Fruit fly (Drosophila melanogaster) whole organism, embryonic: ENCODE measurements around the gene IA-2.
A peak's percentile ranks its signal among the peaks of the same experiment; 100 is the strongest.

Experiments
- Adf1 ChIP-seq: fragments of 200-800 bp; sonication (Bioruptor generic); IDR thresholded peaks from 2 replicates; pipeline ENCODE4 v1.3.6; 2022; ENCODE audit warnings: missing biosample characterization, missing genetic modification characterization
- B-H2 ChIP-seq: fragments of 200-800 bp; sonication (Bioruptor generic); optimal IDR thresholded peaks from 2 replicates; lab custom pipeline; 2018; ENCODE audit warnings: missing biosample characterization, mild to moderate bottlenecking, missing genetic modification characterization
- CG10979 ChIP-seq: fragments of 200-800 bp; sonication (Bioruptor generic); optimal IDR thresholded peaks from 2 replicates; lab custom pipeline; 2018; ENCODE audit warnings: missing biosample characterization, mild to moderate bottlenecking, missing genetic modification characterization, moderate library complexity
- CG11456 ChIP-seq: fragments of 200-800 bp; sonication (Bioruptor generic); IDR thresholded peaks from 3 replicates; pipeline ENCODE4 v1.3.6; 2022; ENCODE audit warnings: missing biosample characterization, missing genetic modification characterization
- CG11504 ChIP-seq: fragments of 200-800 bp; sonication (Bioruptor generic); optimal IDR thresholded peaks from 3 replicates; lab custom pipeline; 2019; ENCODE audit warnings: missing biosample characterization, mild to moderate bottlenecking, missing genetic modification characterization, moderate library complexity
- CG11560 ChIP-seq: fragments of 200-800 bp; sonication (Bioruptor generic); IDR thresholded peaks from 3 replicates; pipeline ENCODE4 v1.3.6; 2022; ENCODE audit warnings: missing biosample characterization, missing genetic modification characterization
- CG14014 ChIP-seq: fragments of 200-800 bp; sonication (Bioruptor generic); IDR thresholded peaks from 2 replicates; pipeline ENCODE4 v1.3.6; 2022; ENCODE audit warnings: missing biosample characterization, missing genetic modification characterization
- CG18262 ChIP-seq: fragments of 200-800 bp; optimal IDR thresholded peaks from 3 replicates; lab custom pipeline; 2019; ENCODE audit warnings: missing biosample characterization, mild to moderate bottlenecking, missing genetic modification characterization, moderate library complexity
- CG18764 ChIP-seq: fragments of 200-800 bp; sonication (Bioruptor generic); optimal IDR thresholded peaks from 3 replicates; lab custom pipeline; 2016; ENCODE audit warnings: missing biosample characterization, missing genetic modification characterization
- CG2129 ChIP-seq: fragments of 200-800 bp; sonication (Bioruptor generic); IDR thresholded peaks from 2 replicates; pipeline ENCODE4 v1.3.6; 2022; ENCODE audit warnings: missing biosample characterization, missing genetic modification characterization; ENCODE audit not compliant: partially characterized antibody
- CG34422 ChIP-seq: fragments of 200-800 bp; sonication (Bioruptor generic); IDR thresholded peaks from 3 replicates; pipeline ENCODE4 v1.3.6; 2022; ENCODE audit warnings: missing biosample characterization, missing genetic modification characterization
- CG5180 ChIP-seq: fragments of 200-800 bp; sonication (Bioruptor generic); optimal IDR thresholded peaks from 3 replicates; lab custom pipeline; 2017; ENCODE audit warnings: missing biosample characterization, missing genetic modification characterization, mild to moderate bottlenecking, moderate library complexity, missing genetic modification reagents
- CG6813 ChIP-seq: fragments of 200-800 bp; sonication (Bioruptor generic); optimal IDR thresholded peaks from 2 replicates; lab custom pipeline; 2017; ENCODE audit warnings: missing biosample characterization, missing genetic modification characterization, mild to moderate bottlenecking, moderate library complexity, missing genetic modification reagents
- CG8478 ChIP-seq: fragments of >200 bp; optimal IDR thresholded peaks from 2 replicates; lab custom pipeline; 2018
- CG8924 ChIP-seq: fragments of 200-800 bp; optimal IDR thresholded peaks from 3 replicates; lab custom pipeline; 2019; ENCODE audit warnings: missing biosample characterization, mild to moderate bottlenecking, missing genetic modification characterization, moderate library complexity
- CG9215 ChIP-seq: fragments of 200-800 bp; sonication (Bioruptor generic); IDR thresholded peaks from 2 replicates; pipeline ENCODE4 v1.3.6; 2022; ENCODE audit warnings: missing biosample characterization, missing genetic modification characterization
- CG9932 ChIP-seq: fragments of 200-800 bp; sonication (Bioruptor generic); IDR thresholded peaks from 2 replicates; pipeline ENCODE4 v1.3.6; 2022; ENCODE audit warnings: missing biosample characterization, missing genetic modification characterization
- CTCF ChIP-seq: fragments of 200-800 bp; sonication (Bioruptor generic); optimal IDR thresholded peaks from 2 replicates; lab custom pipeline; 2017; ENCODE audit warnings: missing biosample characterization, mild to moderate bottlenecking, missing genetic modification characterization, moderate library complexity
- Camta ChIP-seq: fragments of 200-800 bp; sonication (Bioruptor generic); optimal IDR thresholded peaks from 2 replicates; lab custom pipeline; 2016; ENCODE audit warnings: missing biosample characterization, missing genetic modification characterization
- D19A ChIP-seq: fragments of 200-800 bp; optimal IDR thresholded peaks from 3 replicates; lab custom pipeline; 2019; ENCODE audit warnings: missing biosample characterization, mild to moderate bottlenecking, missing genetic modification characterization, moderate library complexity
- Dad ChIP-seq: fragments of 200-800 bp; sonication (Bioruptor generic); optimal IDR thresholded peaks from 3 replicates; lab custom pipeline; 2016; ENCODE audit warnings: missing biosample characterization, missing genetic modification characterization
- Dek ChIP-seq: fragments of 200-800 bp; sonication (Bioruptor generic); optimal IDR thresholded peaks from 3 replicates; lab custom pipeline; 2019; ENCODE audit warnings: missing biosample characterization, mild to moderate bottlenecking, missing genetic modification characterization, moderate library complexity
- Dll ChIP-seq: fragments of 200-800 bp; sonication (Bioruptor generic); IDR thresholded peaks from 4 replicates; pipeline ENCODE4 v1.3.6; 2022; ENCODE audit warnings: missing biosample characterization, missing genetic modification characterization; ENCODE audit not compliant: partially characterized antibody
- Dref ChIP-seq: fragments of 200-800 bp; sonication (Bioruptor generic); IDR thresholded peaks from 2 replicates; pipeline ENCODE4 v1.3.6; 2022; ENCODE audit warnings: missing biosample characterization, missing genetic modification characterization
- Fer1 ChIP-seq: fragments of 200-800 bp; sonication (Bioruptor generic); optimal IDR thresholded peaks from 2 replicates; lab custom pipeline; 2017; ENCODE audit warnings: missing biosample characterization, mild to moderate bottlenecking, missing genetic modification characterization
- HLH54F ChIP-seq: fragments of 200-800 bp; sonication (Bioruptor generic); optimal IDR thresholded peaks from 3 replicates; lab custom pipeline; 2016; ENCODE audit warnings: missing biosample characterization, missing genetic modification characterization
- HLHmδ ChIP-seq: fragments of 200-800 bp; sonication (Bioruptor generic); optimal IDR thresholded peaks from 2 replicates; lab custom pipeline; 2018; ENCODE audit warnings: missing biosample characterization, mild to moderate bottlenecking, missing genetic modification characterization, moderate library complexity
- Lhr ChIP-seq: fragments of 200-800 bp; sonication (Bioruptor generic); optimal IDR thresholded peaks from 3 replicates; lab custom pipeline; 2017; ENCODE audit warnings: mild to moderate bottlenecking, missing biosample characterization, missing genetic modification reagents, missing genetic modification characterization
- Med ChIP-seq: fragments of 200-800 bp; sonication (Bioruptor generic); peaks from one replicate; lab custom pipeline; 2016; ENCODE audit warnings: missing biosample characterization, missing genetic modification characterization, mild to moderate bottlenecking, inconsistent platforms, moderate library complexity
- NK7.1 ChIP-seq: fragments of 200-800 bp; sonication (Bioruptor generic); optimal IDR thresholded peaks from 3 replicates; lab custom pipeline; 2016; ENCODE audit warnings: missing biosample characterization, missing genetic modification characterization
- Nf-YC ChIP-seq: fragments of 200-800 bp; optimal IDR thresholded peaks from 3 replicates; lab custom pipeline; 2019; ENCODE audit warnings: missing biosample characterization, mild to moderate bottlenecking, missing genetic modification characterization, moderate library complexity
- Sin3A ChIP-seq: fragments of >200 bp; optimal IDR thresholded peaks from 2 replicates; lab custom pipeline; 2018
- Usf ChIP-seq: fragments of 200-800 bp; sonication (Bioruptor generic); optimal IDR thresholded peaks from 2 replicates; lab custom pipeline; 2017; ENCODE audit warnings: missing genotype, missing biosample characterization, missing genetic modification characterization
- YL-1 ChIP-seq: fragments of 200-800 bp; sonication (Bioruptor generic); optimal IDR thresholded peaks from 3 replicates; lab custom pipeline; 2017; ENCODE audit warnings: missing biosample characterization, mild to moderate bottlenecking, missing genetic modification characterization
- abd-A ChIP-seq: fragments of 200-800 bp; sonication (Bioruptor generic); optimal IDR thresholded peaks from 3 replicates; lab custom pipeline; 2019; ENCODE audit warnings: missing biosample characterization, mild to moderate bottlenecking, missing genetic modification characterization, moderate library complexity
- bab2 ChIP-seq: fragments of 200-800 bp; sonication (Bioruptor generic); optimal IDR thresholded peaks from 2 replicates; lab custom pipeline; 2016; ENCODE audit warnings: missing biosample characterization, missing genetic modification characterization
- caup ChIP-seq: fragments of 200-800 bp; sonication (Bioruptor generic); optimal IDR thresholded peaks from 3 replicates; lab custom pipeline; 2017; ENCODE audit warnings: missing biosample characterization, mild to moderate bottlenecking, missing genetic modification characterization, moderate library complexity; ENCODE audit not compliant: severe bottlenecking
- cg ChIP-seq: fragments of 200-800 bp; sonication (Bioruptor generic); optimal IDR thresholded peaks from 3 replicates; lab custom pipeline; 2019; ENCODE audit warnings: missing biosample characterization, mild to moderate bottlenecking, missing genetic modification characterization, moderate library complexity
- chif ChIP-seq, 2 experiments: fragments of 200-800 bp; sonication (Bioruptor generic); optimal IDR thresholded peaks; 3 replicates each; lab custom pipeline; 2016; ENCODE audit warnings: missing biosample characterization in 2 of 2, missing genetic modification characterization in 2 of 2
- dmrt11E ChIP-seq: fragments of 200-800 bp; sonication (Bioruptor generic); optimal IDR thresholded peaks from 3 replicates; lab custom pipeline; 2018; ENCODE audit warnings: missing biosample characterization, mild to moderate bottlenecking, missing genetic modification characterization, moderate library complexity
- esg ChIP-seq: fragments of 200-800 bp; sonication (Bioruptor generic); conservative IDR thresholded peaks from 2 replicates; pipeline ENCODE4 v1.3.6; 2022; ENCODE audit warnings: missing biosample characterization, missing genetic modification characterization
- gem ChIP-seq: fragments of 200-800 bp; sonication (Bioruptor generic); optimal IDR thresholded peaks from 2 replicates; lab custom pipeline; 2019; ENCODE audit warnings: missing biosample characterization, mild to moderate bottlenecking, missing genetic modification characterization, moderate library complexity
- grau ChIP-seq: fragments of 200-800 bp; optimal IDR thresholded peaks from 3 replicates; lab custom pipeline; 2019; ENCODE audit warnings: missing biosample characterization, mild to moderate bottlenecking, missing genetic modification characterization, moderate library complexity
- lab ChIP-seq: fragments of 200-800 bp; sonication (Bioruptor generic); optimal IDR thresholded peaks from 3 replicates; lab custom pipeline; 2017; ENCODE audit warnings: missing biosample characterization, missing genetic modification characterization, mild to moderate bottlenecking, moderate library complexity, missing genetic modification reagents
- pan ChIP-seq, 4 experiments: fragments of >200 bp in 3 of 4; fragments of 200-800 bp in 1 of 4; sonication (Bioruptor generic) in 1 of 4; optimal IDR thresholded peaks in 3 of 4; IDR thresholded peaks in 1 of 4; 2 replicates each; pipeline versions ENCODE4 v1.3.6 to Lab custom; 2017 to 2022; ENCODE audit warnings: missing biosample characterization in 2 of 4, missing genetic modification characterization in 2 of 4, mixed read lengths in 1 of 4
- phol ChIP-seq: fragments of 200-800 bp; sonication (Bioruptor generic); optimal IDR thresholded peaks from 3 replicates; lab custom pipeline; 2018; ENCODE audit warnings: missing biosample characterization, mild to moderate bottlenecking, missing genetic modification characterization, moderate library complexity
- sd ChIP-seq: fragments of 200-800 bp; sonication (Bioruptor generic); optimal IDR thresholded peaks from 3 replicates; lab custom pipeline; 2018; ENCODE audit warnings: missing biosample characterization, mild to moderate bottlenecking, missing genetic modification characterization, moderate library complexity
- sim ChIP-seq: fragments of 200-800 bp; sonication (Bioruptor generic); IDR thresholded peaks from 2 replicates; pipeline ENCODE4 v1.3.6; 2022; ENCODE audit warnings: missing biosample characterization, missing genetic modification characterization
- ssp ChIP-seq: fragments of 200-800 bp; sonication (Bioruptor generic); IDR thresholded peaks from 2 replicates; pipeline ENCODE4 v1.3.6; 2022; ENCODE audit warnings: missing biosample characterization, missing genetic modification characterization
- trh ChIP-seq: fragments of 200-800 bp; sonication (Bioruptor generic); optimal IDR thresholded peaks from 2 replicates; lab custom pipeline; 2016; ENCODE audit warnings: missing biosample characterization, missing genetic modification characterization
- unpg ChIP-seq: fragments of 200-800 bp; sonication (Bioruptor generic); optimal IDR thresholded peaks from 3 replicates; lab custom pipeline; 2018; ENCODE audit warnings: missing biosample characterization, mild to moderate bottlenecking, missing genetic modification characterization, moderate library complexity
- zf30C ChIP-seq: fragments of 200-800 bp; sonication (Bioruptor generic); optimal IDR thresholded peaks from 3 replicates; lab custom pipeline; 2018; ENCODE audit warnings: missing biosample characterization, mild to moderate bottlenecking, missing genetic modification characterization

The IA-2 gene

DNA sequence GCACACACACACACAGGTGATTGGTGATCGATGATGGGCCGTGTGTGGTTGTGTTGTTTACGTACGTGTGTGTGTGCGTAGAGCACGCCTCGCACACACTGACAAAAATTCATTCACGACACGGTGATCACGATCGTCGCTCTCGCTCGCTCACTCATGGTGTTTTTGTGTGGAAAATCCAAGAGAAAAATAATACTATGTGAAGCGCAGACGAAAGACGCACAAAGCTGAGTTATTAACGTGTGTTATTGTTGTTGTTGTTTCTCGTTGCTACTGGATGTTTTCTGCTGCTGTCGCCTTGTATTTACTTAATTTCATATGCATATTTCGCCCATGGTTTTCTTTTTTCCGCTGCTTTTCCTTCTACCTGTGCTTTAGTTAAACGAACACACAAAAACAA, 29.2 kb upstream of the IA-2 start (continued):
- TF ChIP-seq CG5180 (GFP tag; lab: Kevin White, UChicago) (no peak), Usf (GFP tag; lab: Kevin White, UChicago) (no peak), unpg (GFP tag; lab: Kevin White, UChicago) (no peak), NK7.1 (GFP tag; lab: Kevin White, UChicago) (peak; percentile 1), dmrt11E (tag; lab: Kevin White, UChicago) (no peak), Dek (no peak), bab2 (GFP tag; lab: Kevin White, UChicago) (no peak), Dll (GFP tag; lab: Robert Waterston, UW) (no peak), CG11456 (GFP tag; lab: Robert Waterston, UW) (no peak), Lhr (GFP tag; lab: Kevin White, UChicago) (no peak), sd (tag; lab: Kevin White, UChicago) (peak; percentile 73), CTCF (GFP tag; lab: Kevin White, UChicago) (no peak), chif (GFP tag; optimal IDR thresholded peaks at IDR 0.05; lab: Kevin White, UChicago) (no peak), CG18764 (GFP tag; lab: Kevin White, UChicago) (no peak), CG8478 (lab: Kevin White, UChicago) (peak; percentile 91), sim (GFP tag; lab: Robert Waterston, UW) (no peak), phol (tag; lab: Kevin White, UChicago) (no peak), CG11560 (tag; lab: Robert Waterston, UW) (no peak), B-H2 (no peak), Med (GFP tag; lab: Kevin White, UChicago) (peak; percentile 53), D19A (tag; lab: Kevin White, UChicago) (no peak), CG9932 (no peak), HLH54F (GFP tag; lab: Kevin White, UChicago) (no peak), CG34422 (GFP tag; lab: Robert Waterston, UW) (peak; percentile 28; the same call in 1 of the 3 replicates), Sin3A (lab: Kevin White, UChicago) (no peak), CG9215 (GFP tag; lab: Robert Waterston, UW) (no peak), Adf1 (no peak; the same call in 1 of the 2 replicates), CG10979 (tag; lab: Kevin White, UChicago) (no peak), YL-1 (GFP tag; lab: Kevin White, UChicago) (no peak), cg (peak; percentile 97), CG18262 (tag; lab: Kevin White, UChicago) (no peak), pan (optimal IDR thresholded peaks at IDR 0.05; lab: Kevin White, UChicago) (no peak), pan (GFP tag; optimal IDR thresholded peaks at IDR 0.05 in 1 of 2, IDR thresholded peaks at IDR 0.05 in 1 of 2) (peak in 1 of 2 experiments; percentile 14), HLHmδ (GFP tag; lab: Kevin White, UChicago) (peak; percentile 62), Camta (GFP tag; lab: Kevin White, UChicago) (no peak), Fer1 (no peak), CG14014 (GFP tag; lab: Robert Waterston, UW) (no peak), esg (no peak), CG6813 (GFP tag; lab: Kevin White, UChicago) (no peak), ssp (GFP tag; lab: Robert Waterston, UW) (no peak), Nf-YC (tag; lab: Kevin White, UChicago) (no peak), Dad (GFP tag; lab: Kevin White, UChicago) (no peak), caup (GFP tag; lab: Kevin White, UChicago) (peak; percentile 31), grau (tag; lab: Kevin White, UChicago) (no peak), Dref (GFP tag; lab: Robert Waterston, UW) (no peak), lab (GFP tag; lab: Kevin White, UChicago) (peak; percentile 38), CG8924 (tag; lab: Kevin White, UChicago) (peak; percentile 43), zf30C (peak; percentile 61), CG2129 (GFP tag; lab: Robert Waterston, UW) (no peak), trh (GFP tag; lab: Kevin White, UChicago) (no peak), gem (no peak), abd-A (tag; lab: Kevin White, UChicago) (peak; percentile 6), CG11504 (tag; lab: Kevin White, UChicago) (peak; percentile 52)
